Worm (Caenorhabditis elegans): ENCODE results near the gene pcs-1.

The pcs-1 gene

DNA sequence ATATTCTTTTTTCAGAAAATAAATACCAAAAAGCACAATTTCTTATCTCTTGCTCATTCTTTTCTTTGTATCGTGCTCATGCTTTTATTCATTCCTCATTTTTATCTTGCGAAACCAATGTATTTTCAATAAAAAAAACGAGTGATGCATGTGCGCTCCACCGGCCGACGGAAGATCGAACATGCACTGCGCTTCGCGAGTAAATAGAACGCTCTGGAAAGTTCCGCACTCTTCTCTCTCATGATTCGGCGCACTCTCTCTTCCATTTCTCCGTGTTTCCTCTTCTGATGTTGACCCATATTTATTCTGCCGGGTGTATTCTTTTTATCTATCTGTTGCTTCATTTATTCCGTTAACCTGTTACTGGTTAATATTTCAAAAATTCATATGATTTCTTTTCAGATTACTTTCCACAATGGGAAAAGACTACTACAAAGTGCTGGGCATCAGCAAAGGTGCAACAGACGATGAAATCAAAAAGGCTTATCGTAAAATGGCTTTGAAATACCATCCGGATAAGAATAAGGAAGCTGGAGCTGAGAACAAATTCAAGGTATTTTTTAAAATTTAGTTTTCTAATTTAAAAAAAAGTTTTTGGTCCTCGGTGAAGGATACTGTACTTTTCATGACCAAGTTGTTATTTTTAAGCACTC, 32.1 kb downstream of the pcs-1 start, which contains the start of gene dnj-13 (continued):
- TF ChIP-seq ctbp-1 (GFP tag; IDR thresholded peaks at IDR 0.05) = peak; percentile 95
- peak; percentile 80 for TF ChIP-seq nhr-6 (tag; optimal IDR thresholded peaks at IDR 0.05)
- peak; percentile 66 for TF ChIP-seq lim-7 (GFP tag; IDR thresholded peaks at IDR 0.05)
- TF ChIP-seq mdl-1 (tag; optimal IDR thresholded peaks at IDR 0.05) = peak; percentile 75 to 76
- TF ChIP-seq mes-2 (tag; optimal IDR thresholded peaks at IDR 0.05; ENCODE audit: poor library complexity, severe bottlenecking) = peak; percentile 94
- TF ChIP-seq arid-1 (GFP tag; conservative IDR thresholded peaks at IDR 0.05) = peak; percentile 97
- peak; percentile 88 for TF ChIP-seq aha-1 (tag)
- peak; percentile 98 for TF ChIP-seq pha-4 (GFP tag; IDR thresholded peaks at IDR 0.05)
- peak; percentile 89 for TF ChIP-seq pha-4 (tag; optimal IDR thresholded peaks at IDR 0.05)
- TF ChIP-seq nhr-77 (tag; optimal IDR thresholded peaks at IDR 0.05) = peak; percentile 90
- no peak for TF ChIP-seq daf-8 (GFP tag; IDR thresholded peaks at IDR 0.05)
- TF ChIP-seq nhr-237 (tag; optimal IDR thresholded peaks at IDR 0.05) = no peak
- peak; percentile 55; the same call in 1 of the 2 replicates for TF ChIP-seq mxl-2 (GFP tag; conservative IDR thresholded peaks at IDR 0.05)
- TF ChIP-seq F44E2.7 (GFP tag; IDR thresholded peaks at IDR 0.05) = no peak
- TF ChIP-seq ZK546.5 (tag; optimal IDR thresholded peaks at IDR 0.05) = no peak
- peak; percentile 100 for TF ChIP-seq mdt-29 (GFP tag; IDR thresholded peaks at IDR 0.05)
- TF ChIP-seq lin-13 (GFP tag; optimal IDR thresholded peaks at IDR 0.05) = peak; percentile 91
- TF ChIP-seq Y105C5A.15 (GFP tag; IDR thresholded peaks at IDR 0.05) = peak; percentile 65; the same call in 1 of the 2 replicates
- TF ChIP-seq saeg-2 (GFP tag; IDR thresholded peaks at IDR 0.05) = peak; percentile 93
- peak; percentile 98 for TF ChIP-seq zfp-3 (GFP tag; conservative IDR thresholded peaks at IDR 0.05)
- TF ChIP-seq gei-8 (GFP tag; optimal IDR thresholded peaks at IDR 0.05) = peak; percentile 94
- no peak for TF ChIP-seq fos-1 (tag; optimal IDR thresholded peaks at IDR 0.05)
- peak; percentile 88 for TF ChIP-seq D1046.2 (GFP tag; IDR thresholded peaks at IDR 0.05)
- peak; percentile 99 for TF ChIP-seq lin-38 (GFP tag; IDR thresholded peaks at IDR 0.05)
- TF ChIP-seq unc-62 (GFP tag; optimal IDR thresholded peaks at IDR 0.05 in 1 of 2) = peak in 1 of 2 experiments; percentile 84
- no peak for TF ChIP-seq unc-62 (tag; optimal IDR thresholded peaks at IDR 0.05)
- TF ChIP-seq zag-1 (tag; optimal IDR thresholded peaks at IDR 0.05) = no peak
- TF ChIP-seq F49E8.2 (tag; optimal IDR thresholded peaks at IDR 0.05; ENCODE audit: borderline replicate concordance) = peak; percentile 94

ce11 chrII:11544714-11545113, 32.8 kb downstream of the pcs-1 start, which contains the start of gene F54D5.9:
F54D5.9 (minus strand) TSS chrII:11544828.
- no peak for TF ChIP-seq hmg-1.1 (GFP tag; IDR thresholded peaks at IDR 0.05)
- TF ChIP-seq egl-43 (GFP tag; IDR thresholded peaks at IDR 0.05) = no peak
- peak; percentile 14 for TF ChIP-seq lin-38 (GFP tag; IDR thresholded peaks at IDR 0.05)

DNA sequence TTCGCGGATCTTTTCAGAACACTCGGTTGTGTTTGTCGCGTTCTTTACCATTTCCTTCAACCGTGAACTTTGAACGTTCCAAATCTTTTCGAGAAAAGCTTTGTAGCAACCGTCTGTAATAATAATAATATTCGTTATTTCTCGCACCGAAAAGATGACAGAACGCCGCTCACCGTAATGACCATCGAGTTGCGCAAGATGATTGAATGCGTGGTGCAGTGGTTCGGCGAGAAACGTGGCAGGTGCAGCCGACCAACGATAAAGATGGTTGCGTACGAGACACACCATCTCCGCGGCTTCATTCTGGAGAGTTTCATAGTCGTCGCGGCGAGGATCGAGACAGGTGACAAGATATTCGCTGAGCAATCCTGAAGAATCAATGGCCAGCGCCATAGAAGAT, 34.6 kb downstream of the pcs-1 start:
- no peak for TF ChIP-seq nhr-6 (tag; optimal IDR thresholded peaks at IDR 0.05)
- no peak for TF ChIP-seq ztf-7 (tag; optimal IDR thresholded peaks at IDR 0.05)
- no peak for TF ChIP-seq nhr-41 (GFP tag; IDR thresholded peaks at IDR 0.05)
- no peak for TF ChIP-seq mep-1 (tag; optimal IDR thresholded peaks at IDR 0.05)
- no peak for TF ChIP-seq sdz-12 (GFP tag; optimal IDR thresholded peaks at IDR 0.05)
- no peak for TF ChIP-seq php-3 (GFP tag; IDR thresholded peaks at IDR 0.05)

DNA sequence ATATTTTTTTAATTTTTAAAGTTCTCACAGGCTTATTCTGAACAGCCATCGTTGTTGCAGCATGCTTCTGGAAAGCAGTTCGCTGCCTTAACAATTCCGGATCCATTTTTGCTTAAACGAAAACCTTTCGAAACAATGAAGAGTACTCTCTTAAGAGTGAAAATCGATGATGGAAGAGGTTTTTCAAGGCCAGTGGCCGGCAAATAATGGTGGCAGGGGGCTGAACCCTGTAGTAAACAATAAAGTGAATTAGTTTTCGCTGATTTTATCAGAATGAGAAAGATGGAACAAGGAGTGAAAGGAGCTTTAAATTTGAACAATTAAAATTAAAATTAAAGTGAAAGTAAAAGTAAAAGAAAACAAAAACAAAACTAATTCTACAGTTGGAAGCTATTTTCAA, 35.2 kb downstream of the pcs-1 start, which contains the start of gene gtf-2E2:
Gene gtf-2E2 (minus strand): TSS at position 111 of the 400 bp plus-strand sequence.
- TF ChIP-seq lin-13 (GFP tag; optimal IDR thresholded peaks at IDR 0.05) (peak; percentile 51), nhr-76 (tag; optimal IDR thresholded peaks at IDR 0.05) (no peak), hlh-30 (tag; optimal IDR thresholded peaks at IDR 0.05; ENCODE audit: insufficient read depth) (peak; percentile 6), arid-1 (GFP tag; conservative IDR thresholded peaks at IDR 0.05) (peak; percentile 42; the same call in 1 of the 2 replicates), dmd-6 (GFP tag; IDR thresholded peaks at IDR 0.05) (no peak), nhr-28 (tag; optimal IDR thresholded peaks at IDR 0.05) (peak; percentile 11), nhr-6 (tag; optimal IDR thresholded peaks at IDR 0.05) (peak; percentile 3), Y75B8A.6 (GFP tag; IDR thresholded peaks at IDR 0.05) (no peak), ama-1 (optimal IDR thresholded peaks at IDR 0.05) (peak; percentile 32), nhr-10 (tag; optimal IDR thresholded peaks at IDR 0.05) (no peak), lin-38 (GFP tag; IDR thresholded peaks at IDR 0.05) (peak; percentile 18; the same call in 1 of the 2 replicates), T26A8.4 (GFP tag; IDR thresholded peaks at IDR 0.05) (no peak), mxl-2 (GFP tag; conservative IDR thresholded peaks at IDR 0.05) (no peak), Y105C5A.15 (GFP tag; IDR thresholded peaks at IDR 0.05) (no peak), mep-1 (tag; optimal IDR thresholded peaks at IDR 0.05) (peak; percentile 20), dpl-1 (GFP tag; optimal IDR thresholded peaks at IDR 0.05) (peak; percentile 34), mes-2 (tag; optimal IDR thresholded peaks at IDR 0.05; ENCODE audit: poor library complexity, severe bottlenecking) (peak; percentile 82), ZK337.2 (GFP tag; IDR thresholded peaks at IDR 0.05) (no peak), nhr-48 (tag; optimal IDR thresholded peaks at IDR 0.05) (no peak)
